Worm (Caenorhabditis elegans) whole organism, L1 larva: ENCODE measurements around the gene C56C10.7.
A peak's percentile ranks its signal among the peaks of the same experiment; 100 is the strongest.

Experiments used
- F16B12.6 ChIP-seq: fragments of 150-350 bp; optimal IDR thresholded peaks from 2 replicates; lab custom pipeline; 2014; ENCODE audit warnings: missing biosample characterization, missing genetic modification characterization
- Y116A8C.19 ChIP-seq: sonication (generic microtip); optimal IDR thresholded peaks from 2 replicates; lab custom pipeline; 2016; ENCODE audit warnings: missing compliant biosample characterization, missing genetic modification characterization, borderline replicate concordance
- aha-1 ChIP-seq: fragments of 150-350 bp; optimal IDR thresholded peaks from 2 replicates; lab custom pipeline; 2014; ENCODE audit warnings: missing biosample characterization, missing genetic modification characterization
- alr-1 ChIP-seq: fragments of 200-800 bp; sonication (Bioruptor generic); optimal IDR thresholded peaks from 2 replicates; lab custom pipeline; 2018; ENCODE audit warnings: borderline replicate concordance, mild to moderate bottlenecking, missing genetic modification characterization, missing compliant biosample characterization
- ama-1 ChIP-seq: fragments of 150-350 bp; optimal IDR thresholded peaks from 2 replicates; lab custom pipeline; 2014
- blmp-1 ChIP-seq: fragments of 150-350 bp; optimal IDR thresholded peaks from 2 replicates; lab custom pipeline; 2014; ENCODE audit warnings: missing biosample characterization, missing genetic modification characterization
- ceh-82 ChIP-seq, 3 experiments: fragments of 150-350 bp in 1 of 3; sonication (generic microtip) in 2 of 3; optimal IDR thresholded peaks; 2 replicates each; lab custom pipeline; 2014 to 2017; ENCODE audit warnings: missing biosample characterization in 3 of 3, missing genetic modification characterization in 3 of 3
- ceh-88 ChIP-seq: fragments of 200-800 bp; sonication (Bioruptor generic); IDR thresholded peaks from 2 replicates; pipeline ENCODE4 v1.3.6; 2022; ENCODE audit warnings: missing genetic modification characterization, missing compliant biosample characterization
- ces-1 ChIP-seq: fragments of 150-350 bp; optimal IDR thresholded peaks from 2 replicates; lab custom pipeline; 2014; ENCODE audit warnings: missing biosample characterization, missing genetic modification reagents, missing genetic modification characterization
- dpl-1 ChIP-seq, 3 experiments: fragments of 150-350 bp in 2 of 3; sonication (generic microtip) in 1 of 3; optimal IDR thresholded peaks; 2 replicates each; lab custom pipeline; 2014 to 2017; ENCODE audit warnings: missing biosample characterization in 3 of 3, missing genetic modification characterization in 3 of 3, missing genetic modification reagents in 3 of 3
- dsc-1 ChIP-seq: sonication (generic microtip); optimal IDR thresholded peaks from 2 replicates; lab custom pipeline; 2016; ENCODE audit warnings: mild to moderate bottlenecking, missing genetic modification characterization, missing compliant biosample characterization
- efl-1 ChIP-seq, 4 experiments: fragments of 150-350 bp; optimal IDR thresholded peaks in 3 of 4; peaks in 1 of 4; 1 replicate in 1 of 4; 2 replicates in 3 of 4; lab custom pipeline; 2014; ENCODE audit warnings: missing biosample characterization in 2 of 4, missing genetic modification characterization in 2 of 4, missing genetic modification reagents in 2 of 4
- elt-2 ChIP-seq: sonication (generic microtip); optimal IDR thresholded peaks from 2 replicates; lab custom pipeline; 2016; ENCODE audit warnings: missing genetic modification characterization, mild to moderate bottlenecking, inconsistent platforms, missing compliant biosample characterization, missing genetic modification reagents
- elt-3 ChIP-seq, 6 experiments: fragments of 150-350 bp in 1 of 6; sonication (generic microtip); optimal IDR thresholded peaks; 2 replicates each; lab custom pipeline; 2017 to 2018; ENCODE audit warnings: missing biosample characterization in 6 of 6, missing genetic modification characterization in 6 of 6, inconsistent platforms in 1 of 6
- fkh-4 ChIP-seq: sonication (generic microtip); optimal IDR thresholded peaks from 2 replicates; lab custom pipeline; 2016; ENCODE audit warnings: missing compliant biosample characterization, missing genetic modification characterization, borderline replicate concordance
- fkh-8 ChIP-seq: sonication (generic microtip); optimal IDR thresholded peaks from 2 replicates; lab custom pipeline; 2016; ENCODE audit warnings: mild to moderate bottlenecking, missing genetic modification characterization, missing compliant biosample characterization
- hlh-4 ChIP-seq: sonication (generic microtip); optimal IDR thresholded peaks from 2 replicates; lab custom pipeline; 2016; ENCODE audit warnings: mild to moderate bottlenecking, missing genetic modification characterization, missing compliant biosample characterization
- jun-1 ChIP-seq: fragments of 150-350 bp; optimal IDR thresholded peaks from 2 replicates; lab custom pipeline; 2014; ENCODE audit warnings: missing biosample characterization, missing genetic modification reagents, missing genetic modification characterization
- lin-14 ChIP-seq: fragments of 200-800 bp; sonication (Bioruptor generic); optimal IDR thresholded peaks from 2 replicates; lab custom pipeline; 2018; ENCODE audit warnings: mild to moderate bottlenecking, missing genetic modification characterization, moderate library complexity, missing compliant biosample characterization
- lin-15B ChIP-seq: fragments of 150-350 bp; sonication (generic microtip); optimal IDR thresholded peaks from 3 replicates; lab custom pipeline; 2014; ENCODE audit warnings: missing biosample characterization, missing genetic modification characterization
- lin-39 ChIP-seq: fragments of 150-350 bp; optimal IDR thresholded peaks from 2 replicates; lab custom pipeline; 2014; ENCODE audit warnings: missing biosample characterization, missing genetic modification reagents, missing genetic modification characterization
- lsy-2 ChIP-seq, 2 experiments: fragments of 150-350 bp; optimal IDR thresholded peaks; 2 replicates each; lab custom pipeline; 2014; ENCODE audit warnings: missing biosample characterization in 2 of 2, missing genetic modification characterization in 2 of 2
- mef-2 ChIP-seq: fragments of 150-350 bp; optimal IDR thresholded peaks from 2 replicates; lab custom pipeline; 2014; ENCODE audit warnings: missing biosample characterization, missing genetic modification characterization
- mep-1 ChIP-seq: fragments of 150-350 bp; optimal IDR thresholded peaks from 2 replicates; lab custom pipeline; 2014; ENCODE audit warnings: missing biosample characterization, missing genetic modification characterization
- nhr-11 ChIP-seq: fragments of 150-350 bp; optimal IDR thresholded peaks from 2 replicates; lab custom pipeline; 2014; ENCODE audit warnings: missing biosample characterization, missing genetic modification characterization
- nhr-12 ChIP-seq: sonication (generic microtip); optimal IDR thresholded peaks from 2 replicates; lab custom pipeline; 2017; ENCODE audit warnings: missing biosample characterization, missing genetic modification characterization
- nhr-19 ChIP-seq: fragments of 200-800 bp; sonication (Bioruptor generic); conservative IDR thresholded peaks from 2 replicates; pipeline ENCODE4 v1.3.6; 2022; ENCODE audit warnings: missing genetic modification characterization, missing compliant biosample characterization
- nhr-237 ChIP-seq: fragments of 150-350 bp; optimal IDR thresholded peaks from 2 replicates; lab custom pipeline; 2014; ENCODE audit warnings: missing biosample characterization, missing genetic modification characterization
- nhr-47 ChIP-seq: sonication (generic microtip); optimal IDR thresholded peaks from 2 replicates; lab custom pipeline; 2016; ENCODE audit warnings: mild to moderate bottlenecking, missing genetic modification characterization, moderate library complexity, missing compliant biosample characterization
- nhr-84 ChIP-seq: sonication (generic microtip); optimal IDR thresholded peaks from 2 replicates; lab custom pipeline; 2017; ENCODE audit warnings: missing biosample characterization, missing genetic modification characterization
- pax-3 ChIP-seq: fragments of 200-800 bp; sonication (Bioruptor generic); optimal IDR thresholded peaks from 2 replicates; lab custom pipeline; 2018; ENCODE audit warnings: mild to moderate bottlenecking, missing genetic modification characterization, moderate library complexity, missing compliant biosample characterization
- pqm-1 ChIP-seq: sonication (generic microtip); optimal IDR thresholded peaks from 3 replicates; lab custom pipeline; 2017; ENCODE audit warnings: missing biosample characterization, missing genetic modification characterization
- rnt-1 ChIP-seq: sonication (generic microtip); optimal IDR thresholded peaks from 2 replicates; lab custom pipeline; 2016; ENCODE audit warnings: mild to moderate bottlenecking, missing genetic modification characterization, moderate library complexity, missing compliant biosample characterization
- snpc-4 ChIP-seq: fragments of 150-350 bp; optimal IDR thresholded peaks from 2 replicates; lab custom pipeline; 2014; ENCODE audit warnings: missing biosample characterization, missing genetic modification characterization
- sptf-1 ChIP-seq: fragments of 150-350 bp; optimal IDR thresholded peaks from 2 replicates; lab custom pipeline; 2014; ENCODE audit warnings: missing biosample characterization, missing genetic modification characterization
- tbx-2 ChIP-seq: sonication (generic microtip); optimal IDR thresholded peaks from 2 replicates; lab custom pipeline; 2016; ENCODE audit warnings: missing genetic modification characterization, missing compliant biosample characterization
- unc-30 ChIP-seq: sonication (generic microtip); optimal IDR thresholded peaks from 2 replicates; lab custom pipeline; 2017; ENCODE audit warnings: missing biosample characterization, missing genetic modification characterization
- vab-15 ChIP-seq: sonication (generic microtip); optimal IDR thresholded peaks from 2 replicates; lab custom pipeline; 2017; ENCODE audit warnings: missing genotype, mild to moderate bottlenecking, missing genetic modification characterization, missing compliant biosample characterization
- zip-4 ChIP-seq: fragments of 200-800 bp; sonication (Bioruptor generic); optimal IDR thresholded peaks from 2 replicates; lab custom pipeline; 2018; ENCODE audit warnings: mild to moderate bottlenecking, missing genetic modification characterization, moderate library complexity, missing compliant biosample characterization
- ztf-11 ChIP-seq, 2 experiments: sonication (generic microtip); optimal IDR thresholded peaks; 2 replicates each; lab custom pipeline; 2016 to 2017; ENCODE audit warnings: missing genetic modification characterization in 2 of 2, missing biosample characterization in 1 of 2, missing compliant biosample characterization in 1 of 2

The C56C10.7 gene

DNA sequence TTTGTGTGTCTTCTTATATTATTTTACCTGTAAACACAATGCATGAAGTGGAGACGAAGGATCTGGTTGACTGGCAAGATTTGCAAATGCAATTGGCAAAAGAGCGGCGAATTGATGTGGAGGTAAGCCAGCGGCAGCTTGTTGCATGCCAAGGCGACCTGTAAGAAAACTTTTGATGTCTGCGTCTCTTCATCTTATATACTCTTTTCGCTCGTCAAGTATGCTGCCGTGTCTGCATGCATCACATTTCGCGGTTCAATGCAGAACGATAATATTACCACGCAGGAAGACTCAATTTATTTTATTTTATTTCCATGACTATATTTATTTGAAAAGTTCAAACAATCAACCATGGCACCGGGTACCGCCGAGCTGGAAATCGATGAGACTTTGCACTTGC lies 13.6 kb upstream of the C56C10.7 start, which contains the start of gene vps-33.2 (continued):
- TF ChIP-seq Y116A8C.19 (no peak), ceh-88 (no peak), elt-2 (tag; lab: Kevin White, UChicago) (no peak), lin-39 (tag; lab: Kevin White, UChicago) (no peak), lin-15B (tag; lab: Kevin White, UChicago) (no peak), elt-3 (tag; optimal IDR thresholded peaks at IDR 0.05; lab: Kevin White, UChicago) (peak in 1 of 6 experiments; percentile 6), ztf-11 (tag; optimal IDR thresholded peaks at IDR 0.05; lab: Kevin White, UChicago) (no peak)

DNA sequence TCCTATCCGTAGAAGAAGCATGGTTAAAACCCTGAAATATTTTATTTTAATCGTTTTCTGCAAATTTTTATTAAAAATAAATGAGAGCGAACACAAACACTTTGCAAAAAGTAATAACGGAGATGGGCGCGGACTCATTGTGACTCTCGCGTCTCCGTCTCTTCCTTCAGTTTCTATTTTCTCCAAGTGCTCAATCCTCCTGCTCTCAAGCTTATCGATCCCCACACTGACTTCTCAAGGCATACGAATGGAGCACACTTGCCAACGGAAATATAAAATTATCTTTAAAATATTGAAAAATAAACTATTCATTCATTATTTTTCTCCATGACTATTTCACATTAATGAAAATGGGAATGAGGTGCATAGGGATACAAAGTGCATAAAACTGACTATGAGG lies 10.7 kb upstream of the C56C10.7 start, which contains the start of gene dnj-8:
Gene dnj-8, minus strand, starts transcription at position 31 of the 400 bp plus-strand sequence.
- TF ChIP-seq lin-14 (GFP tag; lab: Kevin White, UChicago) (peak; percentile 60), lsy-2 (tag; optimal IDR thresholded peaks at IDR 0.05; lab: Kevin White, UChicago) (peak in 1 of 2 experiments; percentile 15), F16B12.6 (tag; lab: Kevin White, UChicago) (peak; percentile 4), dpl-1 (GFP tag; optimal IDR thresholded peaks at IDR 0.05; lab: Kevin White, UChicago) (peak in 1 of 3 experiments; percentile 21), nhr-19 (GFP tag; lab: Robert Waterston, UW) (no peak), lin-15B (tag; lab: Kevin White, UChicago) (peak; percentile 2), Y116A8C.19 (no peak), efl-1 (optimal IDR thresholded peaks at IDR 0.05; lab: Kevin White, UChicago) (peak; percentile 2 to 10), efl-1 (GFP tag; optimal IDR thresholded peaks at IDR 0.05 in 1 of 2; lab: Kevin White, UChicago) (peak in 1 of 2 experiments; percentile 12), nhr-11 (tag; lab: Kevin White, UChicago) (no peak), ceh-82 (tag; optimal IDR thresholded peaks at IDR 0.05; lab: Kevin White, UChicago) (peak in 1 of 3 experiments; percentile 11), fkh-8 (tag; lab: Kevin White, UChicago) (peak; percentile 1)

DNA sequence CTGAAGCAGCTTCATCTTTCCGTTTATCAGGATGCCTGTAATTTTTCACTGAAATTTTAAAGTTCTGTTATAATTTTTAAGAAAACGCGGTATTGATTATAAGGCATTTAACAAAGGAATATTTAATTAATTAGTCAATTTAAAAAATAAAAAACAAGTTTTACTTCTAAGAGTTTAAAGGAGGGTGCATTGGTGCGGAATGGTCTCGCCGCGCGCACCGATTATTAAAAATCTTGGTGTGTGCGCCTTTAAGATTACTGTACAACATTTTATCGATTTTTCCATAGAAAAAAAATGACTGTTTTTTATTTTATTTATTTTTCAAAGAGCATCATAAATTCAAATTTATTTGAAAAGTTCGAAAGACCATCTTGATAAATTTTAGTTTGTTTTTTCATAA lies 10.1 kb upstream of the C56C10.7 start:
- TF ChIP-seq fkh-8 (tag; lab: Kevin White, UChicago) (no peak), vab-15 (tag; lab: Kevin White, UChicago) (no peak), pax-3 (tag; lab: Kevin White, UChicago) (no peak), nhr-84 (tag; lab: Kevin White, UChicago) (no peak), unc-30 (no peak), rnt-1 (tag; lab: Kevin White, UChicago) (no peak), fkh-4 (tag; lab: Kevin White, UChicago) (no peak), ceh-82 (tag; optimal IDR thresholded peaks at IDR 0.05; lab: Kevin White, UChicago) (no peak), nhr-19 (GFP tag; lab: Robert Waterston, UW) (no peak), aha-1 (tag; lab: Kevin White, UChicago) (no peak), dsc-1 (tag; lab: Kevin White, UChicago) (no peak), ces-1 (no peak), nhr-11 (tag; lab: Kevin White, UChicago) (no peak), tbx-2 (tag; lab: Kevin White, UChicago) (no peak), hlh-4 (tag; lab: Kevin White, UChicago) (no peak), zip-4 (no peak), mef-2 (tag; lab: Kevin White, UChicago) (no peak)

DNA sequence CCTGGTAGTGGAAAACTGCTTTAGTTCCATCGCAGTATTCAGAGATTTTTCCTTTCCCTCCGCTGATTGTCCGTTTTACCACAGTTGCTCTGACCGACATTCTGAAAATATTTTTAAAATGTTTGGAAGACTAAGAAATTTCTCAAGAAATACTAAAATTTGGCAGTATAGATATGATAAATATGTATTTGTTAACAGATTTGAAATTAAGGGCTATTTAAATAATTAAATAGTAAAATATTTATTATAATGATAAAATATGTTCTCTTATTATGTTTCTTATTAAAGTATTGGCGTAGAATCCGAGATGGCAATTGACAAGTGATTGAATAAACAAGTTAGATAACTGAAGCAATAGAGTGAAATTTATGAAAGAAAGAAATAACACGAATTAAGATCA lies 6.8 kb upstream of the C56C10.7 start, which contains the start of gene aipr-1:
Gene aipr-1, minus strand, starts transcription at position 101 of the 400 bp plus-strand sequence.
- TF ChIP-seq dsc-1 (tag; lab: Kevin White, UChicago): no peak
- no peak for TF ChIP-seq nhr-237 (tag; lab: Kevin White, UChicago)
- no peak for TF ChIP-seq ama-1 (lab: Kevin White, UChicago)
- no peak for TF ChIP-seq nhr-12 (tag; lab: Kevin White, UChicago)
- no peak for TF ChIP-seq blmp-1 (tag; lab: Kevin White, UChicago)
- TF ChIP-seq pqm-1: no peak
- no peak for TF ChIP-seq pax-3 (tag; lab: Kevin White, UChicago)
- TF ChIP-seq elt-3 (tag; optimal IDR thresholded peaks at IDR 0.05; lab: Kevin White, UChicago): no peak
- TF ChIP-seq mep-1 (tag; lab: Kevin White, UChicago): no peak
- no peak for TF ChIP-seq elt-2 (tag; lab: Kevin White, UChicago)
- TF ChIP-seq nhr-47 (tag; lab: Kevin White, UChicago): no peak
- no peak for TF ChIP-seq sptf-1 (tag; lab: Kevin White, UChicago)
- TF ChIP-seq alr-1 (tag; lab: Kevin White, UChicago): no peak
- no peak for TF ChIP-seq jun-1 (tag; lab: Kevin White, UChicago)
- TF ChIP-seq snpc-4 (tag; lab: Kevin White, UChicago): no peak
